Worm (Caenorhabditis elegans) whole organism, L3 larva: Measurements from ENCODE around the gene rab-39.

Source experiments
- ceh-9 ChIP-seq: sonication (generic microtip); optimal IDR thresholded peaks from 2 replicates; lab custom pipeline; 2018; ENCODE audit warnings: missing biosample characterization, missing genetic modification characterization
- egl-5 ChIP-seq: fragments of 150-350 bp; optimal IDR thresholded peaks from 2 replicates; lab custom pipeline; 2017; ENCODE audit warnings: missing biosample characterization, missing genetic modification reagents, missing genetic modification characterization, inconsistent platforms
- elt-3 ChIP-seq, 3 experiments: fragments of 150-350 bp in 1 of 3; sonication (generic microtip) in 2 of 3; optimal IDR thresholded peaks; 2 replicates in 2 of 3; 4 replicates in 1 of 3; lab custom pipeline; 2014 to 2017; ENCODE audit warnings: missing biosample characterization in 3 of 3, missing genetic modification characterization in 3 of 3
- eor-1 ChIP-seq, 2 experiments: fragments of 150-350 bp; optimal IDR thresholded peaks; 2 replicates each; lab custom pipeline; 2014 to 2018; ENCODE audit warnings: missing biosample characterization in 2 of 2, missing genetic modification characterization in 2 of 2
- fkh-10 ChIP-seq: sonication (generic microtip); optimal IDR thresholded peaks from 2 replicates; lab custom pipeline; 2017; ENCODE audit warnings: missing biosample characterization, missing genetic modification reagents, missing genetic modification characterization
- fos-1 ChIP-seq: fragments of 150-350 bp; optimal IDR thresholded peaks from 2 replicates; lab custom pipeline; 2014; ENCODE audit warnings: missing biosample characterization, missing genetic modification characterization
- jun-1 ChIP-seq: fragments of 150-350 bp; optimal IDR thresholded peaks from 2 replicates; lab custom pipeline; 2014; ENCODE audit warnings: missing biosample characterization, missing genetic modification reagents, missing genetic modification characterization
- lsy-12 ChIP-seq: sonication (generic microtip); optimal IDR thresholded peaks from 2 replicates; lab custom pipeline; 2016; ENCODE audit warnings: mild to moderate bottlenecking, missing genetic modification characterization, missing compliant biosample characterization
- nhr-237 ChIP-seq: fragments of 150-350 bp; optimal IDR thresholded peaks from 2 replicates; lab custom pipeline; 2014; ENCODE audit warnings: missing biosample characterization, missing genetic modification characterization
- nhr-25 ChIP-seq: sonication (generic microtip); optimal IDR thresholded peaks from 2 replicates; lab custom pipeline; 2017; ENCODE audit warnings: missing biosample characterization, missing genetic modification characterization
- pha-4 ChIP-seq: fragments of 150-350 bp; optimal IDR thresholded peaks from 2 replicates; lab custom pipeline; 2014; ENCODE audit warnings: missing biosample characterization, missing genetic modification reagents, missing genetic modification characterization
- snpc-4 ChIP-seq: fragments of 150-350 bp; optimal IDR thresholded peaks from 2 replicates; lab custom pipeline; 2014; ENCODE audit warnings: missing biosample characterization, missing genetic modification characterization
- unc-62 ChIP-seq: fragments of 150-350 bp; sonication (generic microtip); optimal IDR thresholded peaks from 4 replicates; lab custom pipeline; 2014; ENCODE audit warnings: missing biosample characterization, missing genetic modification reagents, missing genetic modification characterization
- ztf-4 ChIP-seq: fragments of 150-350 bp; optimal IDR thresholded peaks from 2 replicates; lab custom pipeline; 2014; ENCODE audit warnings: missing biosample characterization, missing genetic modification characterization

ce11 chrII:9369394-9369793, 46.7 kb upstream of the rab-39 start:
- TF ChIP-seq snpc-4 (no peak), ceh-9 (tag; lab: Kevin White, UChicago) (no peak), pha-4 (tag; lab: Kevin White, UChicago) (no peak), nhr-237 (no peak), jun-1 (tag; lab: Kevin White, UChicago) (no peak), ztf-4 (no peak), egl-5 (no peak), nhr-25 (tag; lab: Kevin White, UChicago) (no peak), eor-1 (tag; optimal IDR thresholded peaks at IDR 0.05; lab: Kevin White, UChicago) (no peak), lsy-12 (no peak), unc-62 (GFP tag; lab: Kevin White, UChicago) (no peak), fkh-10 (GFP tag; lab: Kevin White, UChicago) (no peak), fos-1 (no peak), elt-3 (tag; optimal IDR thresholded peaks at IDR 0.05; lab: Kevin White, UChicago) (no peak)
